Worm (Caenorhabditis elegans) whole organism, mixed stage, embryonic: Measurements from ENCODE around the gene F07G11.1.
"Not testable (repeated sequence)": the region's sequence is repeated elsewhere in the genome, so short reads cannot be mapped to it uniquely, and the experiment has no call there.

Experiments
- M03D4.4 ChIP-seq: sonication (generic microtip); optimal IDR thresholded peaks from 2 replicates; lab custom pipeline; 2017; ENCODE audit warnings: mild to moderate bottlenecking, missing genetic modification characterization, missing compliant biosample characterization
- bed-3 ChIP-seq: fragments of 200-800 bp; sonication (Bioruptor generic); optimal IDR thresholded peaks from 3 replicates; lab custom pipeline; 2018; ENCODE audit warnings: mild to moderate bottlenecking, missing genetic modification characterization, moderate library complexity, missing compliant biosample characterization
- ceh-43 ChIP-seq: fragments of 200-800 bp; sonication (Bioruptor generic); optimal IDR thresholded peaks from 2 replicates; lab custom pipeline; 2018; ENCODE audit warnings: mild to moderate bottlenecking, missing genetic modification characterization, moderate library complexity, missing compliant biosample characterization
- ceh-83 ChIP-seq: fragments of 200-800 bp; sonication (Bioruptor generic); optimal IDR thresholded peaks from 2 replicates; lab custom pipeline; 2018; ENCODE audit warnings: mild to moderate bottlenecking, missing genetic modification characterization, missing compliant biosample characterization
- ces-1 ChIP-seq: fragments of 150-350 bp; optimal IDR thresholded peaks from 2 replicates; lab custom pipeline; 2014; ENCODE audit warnings: missing biosample characterization, missing genetic modification reagents, missing genetic modification characterization
- cnd-1 ChIP-seq: fragments of 200-800 bp; sonication (Bioruptor generic); optimal IDR thresholded peaks from 2 replicates; lab custom pipeline; 2018; ENCODE audit warnings: mild to moderate bottlenecking, missing genetic modification characterization, missing compliant biosample characterization
- drap-1 ChIP-seq: fragments of 200-800 bp; sonication (Bioruptor generic); optimal IDR thresholded peaks from 3 replicates; lab custom pipeline; 2018; ENCODE audit warnings: mild to moderate bottlenecking, missing genetic modification characterization, missing compliant biosample characterization
- elt-1 ChIP-seq: sonication (generic microtip); optimal IDR thresholded peaks from 2 replicates; lab custom pipeline; 2017; ENCODE audit warnings: missing genetic modification characterization, mild to moderate bottlenecking, missing compliant biosample characterization, antibody characterized with exemption, moderate library complexity, borderline replicate concordance; ENCODE audit not compliant: insufficient read depth
- elt-3 ChIP-seq: fragments of 150-350 bp; optimal IDR thresholded peaks from 2 replicates; lab custom pipeline; 2014; ENCODE audit warnings: missing biosample characterization, missing genetic modification characterization
- flh-1 ChIP-seq: fragments of 200-800 bp; sonication (Bioruptor generic); optimal IDR thresholded peaks from 2 replicates; lab custom pipeline; 2018; ENCODE audit warnings: mild to moderate bottlenecking, missing genetic modification characterization, moderate library complexity, missing compliant biosample characterization
- ham-2 ChIP-seq: fragments of 200-800 bp; sonication (Bioruptor generic); optimal IDR thresholded peaks from 2 replicates; lab custom pipeline; 2018; ENCODE audit warnings: mild to moderate bottlenecking, missing genetic modification characterization, missing compliant biosample characterization
- hlh-1 ChIP-seq: fragments of 150-350 bp; optimal IDR thresholded peaks from 2 replicates; lab custom pipeline; 2014; ENCODE audit warnings: missing biosample characterization, missing genetic modification reagents, missing genetic modification characterization
- lin-13 ChIP-seq: fragments of 150-350 bp; optimal IDR thresholded peaks from 2 replicates; lab custom pipeline; 2014; ENCODE audit warnings: missing biosample characterization, missing genetic modification characterization
- lin-32 ChIP-seq: fragments of 200-800 bp; sonication (Bioruptor generic); optimal IDR thresholded peaks from 2 replicates; lab custom pipeline; 2018; ENCODE audit warnings: mild to moderate bottlenecking, missing genetic modification characterization, missing compliant biosample characterization
- mab-5 ChIP-seq: fragments of 150-350 bp; optimal IDR thresholded peaks from 2 replicates; lab custom pipeline; 2014; ENCODE audit warnings: missing biosample characterization, missing genetic modification characterization
- mep-1 ChIP-seq: fragments of 150-350 bp; optimal IDR thresholded peaks from 2 replicates; lab custom pipeline; 2017; ENCODE audit warnings: missing biosample characterization, missing genetic modification reagents, missing genetic modification characterization, inconsistent platforms
- mls-2 ChIP-seq: sonication (generic microtip); optimal IDR thresholded peaks from 2 replicates; lab custom pipeline; 2016; ENCODE audit warnings: mild to moderate bottlenecking, missing genetic modification characterization, moderate library complexity, missing compliant biosample characterization
- nhr-12 ChIP-seq: fragments of 150-350 bp; optimal IDR thresholded peaks from 2 replicates; lab custom pipeline; 2014; ENCODE audit warnings: missing biosample characterization, missing genetic modification characterization
- nhr-2 ChIP-seq: fragments of 150-350 bp; optimal IDR thresholded peaks from 2 replicates; lab custom pipeline; 2014; ENCODE audit warnings: missing biosample characterization, missing genetic modification characterization
- nhr-237 ChIP-seq: fragments of 150-350 bp; optimal IDR thresholded peaks from 2 replicates; lab custom pipeline; 2014; ENCODE audit warnings: missing biosample characterization, missing genetic modification characterization
- nhr-28 ChIP-seq: fragments of 150-350 bp; optimal IDR thresholded peaks from 2 replicates; lab custom pipeline; 2014; ENCODE audit warnings: missing biosample characterization, missing genetic modification characterization
- nhr-76 ChIP-seq: sonication (generic microtip); optimal IDR thresholded peaks from 2 replicates; lab custom pipeline; 2017; ENCODE audit warnings: missing biosample characterization, missing genetic modification characterization
- pha-4 ChIP-seq: fragments of 150-350 bp; optimal IDR thresholded peaks from 2 replicates; lab custom pipeline; 2018; ENCODE audit warnings: missing biosample characterization, missing genetic modification reagents, missing genetic modification characterization
- sem-2 ChIP-seq: fragments of 200-800 bp; sonication (Bioruptor generic); optimal IDR thresholded peaks from 2 replicates; lab custom pipeline; 2018; ENCODE audit warnings: mild to moderate bottlenecking, missing genetic modification characterization, missing compliant biosample characterization
- snpc-4 ChIP-seq: fragments of 150-350 bp; optimal IDR thresholded peaks from 2 replicates; lab custom pipeline; 2014; ENCODE audit warnings: missing biosample characterization, missing genetic modification characterization
- sptf-1 ChIP-seq: sonication (generic microtip); optimal IDR thresholded peaks from 2 replicates; lab custom pipeline; 2017; ENCODE audit warnings: mild to moderate bottlenecking, missing genetic modification characterization, moderate library complexity, missing compliant biosample characterization
- unc-120 ChIP-seq: sonication (generic microtip); optimal IDR thresholded peaks from 2 replicates; lab custom pipeline; 2017; ENCODE audit warnings: missing genetic modification characterization, missing compliant biosample characterization; ENCODE audit not compliant: poor library complexity, severe bottlenecking
- unc-39 ChIP-seq: fragments of 150-350 bp; optimal IDR thresholded peaks from 2 replicates; lab custom pipeline; 2014; ENCODE audit warnings: missing biosample characterization, missing genetic modification characterization
- unc-62 ChIP-seq: fragments of 150-350 bp; optimal IDR thresholded peaks from 2 replicates; lab custom pipeline; 2014; ENCODE audit warnings: missing biosample characterization, missing genetic modification reagents, missing genetic modification characterization
- zip-8 ChIP-seq: fragments of 150-350 bp; optimal IDR thresholded peaks from 2 replicates; lab custom pipeline; 2014; ENCODE audit warnings: missing biosample characterization, missing genetic modification characterization
- ztf-11 ChIP-seq: fragments of 150-350 bp; optimal IDR thresholded peaks from 2 replicates; lab custom pipeline; 2014; ENCODE audit warnings: missing biosample characterization, missing genetic modification characterization

F07G11.1 gene

ce11 chrV:7297263-7297662 lies 9.9 kb upstream of the F07G11.1 start, which contains the start of gene srj-32:
srj-32 (minus strand) TSS chrV:7297363.
- TF ChIP-seq mep-1 (tag; lab: Kevin White, UChicago) (no peak), cnd-1 (no peak), sem-2 (GFP tag; lab: Kevin White, UChicago) (no peak), ces-1 (GFP tag; lab: Kevin White, UChicago) (no peak), elt-3 (tag; lab: Kevin White, UChicago) (no peak), mab-5 (tag; lab: Kevin White, UChicago) (no peak), nhr-12 (tag; lab: Kevin White, UChicago) (no peak), ceh-83 (GFP tag; lab: Kevin White, UChicago) (no peak), drap-1 (GFP tag; lab: Kevin White, UChicago) (no peak), unc-62 (GFP tag; lab: Kevin White, UChicago) (no peak), flh-1 (GFP tag; lab: Kevin White, UChicago) (no peak), ham-2 (no peak), unc-120 (no peak), nhr-28 (tag; lab: Kevin White, UChicago) (no peak), lin-13 (tag; lab: Kevin White, UChicago) (no peak), bed-3 (no peak)

- no peak for TF ChIP-seq hlh-1 (tag; lab: Kevin White, UChicago)
- no peak for TF ChIP-seq ham-2
- no peak for TF ChIP-seq snpc-4 (tag; lab: Kevin White, UChicago)
- TF ChIP-seq nhr-76 (tag; lab: Kevin White, UChicago) = no peak
- no peak for TF ChIP-seq lin-13 (tag; lab: Kevin White, UChicago)
- TF ChIP-seq lin-32 = no peak
- TF ChIP-seq mls-2 (tag; lab: Kevin White, UChicago) = no peak
- no peak for TF ChIP-seq M03D4.4 (tag; lab: Kevin White, UChicago)
- no peak for TF ChIP-seq mep-1 (tag; lab: Kevin White, UChicago)
- no peak for TF ChIP-seq bed-3
- TF ChIP-seq nhr-2 (tag; lab: Kevin White, UChicago) = no peak
- TF ChIP-seq unc-62 (GFP tag; lab: Kevin White, UChicago) = no peak
- no peak for TF ChIP-seq nhr-12 (tag; lab: Kevin White, UChicago)
- no peak for TF ChIP-seq mab-5 (tag; lab: Kevin White, UChicago)
- TF ChIP-seq ceh-43 = no peak
Measured at ce11 chrV:7298463-7298862, 8.7 kb upstream of the F07G11.1 start, which contains the start of gene F07G11.3. F07G11.3 (plus strand) TSS chrV:7298763.

ce11 chrV:7304506-7304905 lies 2.7 kb upstream of the F07G11.1 start, which contains the start of gene F07G11.2:
F07G11.2 (plus strand) TSS chrV:7304806.
- not testable (repeated sequence) for TF ChIP-seq nhr-2 (tag; lab: Kevin White, UChicago); unc-120; mab-5 (tag; lab: Kevin White, UChicago)
- TF ChIP-seq, all 35 proteins: peak for 0; not testable (repeated sequence) for 35

ce11 chrV:7313233-7313632 lies 6.0 kb downstream of the F07G11.1 start, which contains the start of gene srx-6:
srx-6 (minus strand) TSS chrV:7313333.
- TF ChIP-seq unc-39 (tag; lab: Kevin White, UChicago) (no peak), sptf-1 (no peak), nhr-2 (tag; lab: Kevin White, UChicago) (no peak), M03D4.4 (tag; lab: Kevin White, UChicago) (no peak), elt-1 (tag; lab: Kevin White, UChicago) (no peak), lin-13 (tag; lab: Kevin White, UChicago) (no peak), pha-4 (tag; lab: Kevin White, UChicago) (no peak), ceh-43 (no peak), ham-2 (no peak), nhr-28 (tag; lab: Kevin White, UChicago) (no peak), nhr-237 (tag; lab: Kevin White, UChicago) (no peak), mep-1 (tag; lab: Kevin White, UChicago) (no peak), unc-62 (GFP tag; lab: Kevin White, UChicago) (no peak), elt-3 (tag; lab: Kevin White, UChicago) (no peak), ces-1 (GFP tag; lab: Kevin White, UChicago) (no peak), ztf-11 (tag; lab: Kevin White, UChicago) (no peak), zip-8 (tag; lab: Kevin White, UChicago) (no peak), mls-2 (tag; lab: Kevin White, UChicago) (no peak)
